Worm (Caenorhabditis elegans) whole organism, L4 larva: ENCODE data around the gene fli-1.
A peak's percentile ranks its signal among the peaks of the same experiment; 100 is the strongest.

Experiments used
- D1046.2 ChIP-seq: fragments of 200-800 bp; sonication (Bioruptor generic); IDR thresholded peaks from 2 replicates; pipeline ENCODE4 v1.3.6; 2022; ENCODE audit warnings: missing genetic modification characterization, missing compliant biosample characterization
- F10B5.3 ChIP-seq: sonication (generic microtip); optimal IDR thresholded peaks from 2 replicates; lab custom pipeline; 2016; ENCODE audit warnings: mild to moderate bottlenecking, missing genetic modification characterization, missing compliant biosample characterization
- R02D3.7 ChIP-seq: fragments of 150-350 bp; sonication (generic microtip); optimal IDR thresholded peaks from 3 replicates; lab custom pipeline; 2014; ENCODE audit warnings: missing biosample characterization, missing genetic modification characterization
- T20F7.1 ChIP-seq: fragments of 200-800 bp; sonication (Bioruptor generic); optimal IDR thresholded peaks from 2 replicates; lab custom pipeline; 2018; ENCODE audit warnings: mild to moderate bottlenecking, missing genetic modification characterization, missing compliant biosample characterization
- T26A8.4 ChIP-seq: fragments of 200-800 bp; sonication (Bioruptor generic); IDR thresholded peaks from 2 replicates; pipeline ENCODE4 v1.3.6; 2022; ENCODE audit warnings: missing genetic modification characterization, missing compliant biosample characterization
- Y48G9A.11 ChIP-seq: fragments of 200-800 bp; sonication (Bioruptor generic); IDR thresholded peaks from 2 replicates; pipeline ENCODE4 v1.3.6; 2022; ENCODE audit warnings: missing genetic modification reagents, missing genetic modification characterization, missing compliant biosample characterization
- Y5F2A.4 ChIP-seq: fragments of 200-800 bp; sonication (Bioruptor generic); optimal IDR thresholded peaks from 2 replicates; lab custom pipeline; 2018; ENCODE audit warnings: mild to moderate bottlenecking, missing genetic modification characterization, missing compliant biosample characterization
- Y75B8A.6 ChIP-seq: fragments of 200-800 bp; sonication (Bioruptor generic); IDR thresholded peaks from 2 replicates; pipeline ENCODE4 v1.3.6; 2022; ENCODE audit warnings: missing genetic modification reagents, missing genetic modification characterization, missing compliant biosample characterization
- ama-1 ChIP-seq: fragments of 150-350 bp; optimal IDR thresholded peaks from 2 replicates; lab custom pipeline; 2014; ENCODE audit warnings: inconsistent platforms, mixed read lengths
- arid-1 ChIP-seq: fragments of 200-800 bp; sonication (Bioruptor generic); conservative IDR thresholded peaks from 2 replicates; pipeline ENCODE4 v1.3.6; 2022; ENCODE audit warnings: missing genetic modification reagents, missing genetic modification characterization, missing compliant biosample characterization
- attf-4 ChIP-seq: sonication (generic microtip); optimal IDR thresholded peaks from 3 replicates; lab custom pipeline; 2017; ENCODE audit warnings: missing biosample characterization, missing genetic modification characterization
- ceh-28 ChIP-seq: fragments of 150-350 bp; optimal IDR thresholded peaks from 2 replicates; lab custom pipeline; 2014; ENCODE audit warnings: missing biosample characterization, missing genetic modification reagents, missing genetic modification characterization
- ceh-44 ChIP-seq: fragments of 200-800 bp; sonication (Bioruptor generic); IDR thresholded peaks from 2 replicates; pipeline ENCODE4 v1.3.6; 2022; ENCODE audit warnings: missing genetic modification reagents, missing genetic modification characterization, missing compliant biosample characterization
- ceh-82 ChIP-seq: sonication (generic microtip); optimal IDR thresholded peaks from 2 replicates; lab custom pipeline; 2017; ENCODE audit warnings: missing biosample characterization, missing genetic modification characterization
- ctbp-1 ChIP-seq: fragments of 200-800 bp; sonication (Bioruptor generic); IDR thresholded peaks from 2 replicates; pipeline ENCODE4 v1.3.6; 2022; ENCODE audit warnings: missing genetic modification reagents, missing genetic modification characterization, missing compliant biosample characterization
- daf-12 ChIP-seq: fragments of 150-350 bp; optimal IDR thresholded peaks from 2 replicates; lab custom pipeline; 2014; ENCODE audit warnings: missing biosample characterization, missing genetic modification reagents, missing genetic modification characterization
- daf-16 ChIP-seq, 3 experiments: sonication (generic microtip); optimal IDR thresholded peaks; 2 replicates each; lab custom pipeline; 2016 to 2017; ENCODE audit warnings: missing genetic modification characterization in 3 of 3, missing genetic modification reagents in 3 of 3, mild to moderate bottlenecking in 2 of 3, missing compliant biosample characterization in 2 of 3, missing biosample characterization in 1 of 3, moderate library complexity in 1 of 3
- daf-8 ChIP-seq: fragments of 200-800 bp; sonication (Bioruptor generic); IDR thresholded peaks from 2 replicates; pipeline ENCODE4 v1.3.6; 2022; ENCODE audit warnings: missing genetic modification characterization, missing compliant biosample characterization
- dmd-6 ChIP-seq: fragments of 200-800 bp; sonication (Bioruptor generic); IDR thresholded peaks from 2 replicates; pipeline ENCODE4 v1.3.6; 2022; ENCODE audit warnings: missing genetic modification reagents, missing genetic modification characterization, missing compliant biosample characterization
- dpl-1 ChIP-seq: fragments of 150-350 bp; optimal IDR thresholded peaks from 2 replicates; lab custom pipeline; 2014; ENCODE audit warnings: missing biosample characterization, missing genetic modification reagents, missing genetic modification characterization
- duxl-1 ChIP-seq: sonication (generic microtip); optimal IDR thresholded peaks from 2 replicates; lab custom pipeline; 2016; ENCODE audit warnings: mild to moderate bottlenecking, missing genetic modification characterization, moderate library complexity, missing compliant biosample characterization; ENCODE audit not compliant: poor library complexity
- fkh-10 ChIP-seq: fragments of 150-350 bp; optimal IDR thresholded peaks from 2 replicates; lab custom pipeline; 2014; ENCODE audit warnings: missing biosample characterization, missing genetic modification reagents, missing genetic modification characterization
- hlh-11 ChIP-seq: fragments of 200-800 bp; sonication (Bioruptor generic); optimal IDR thresholded peaks from 2 replicates; lab custom pipeline; 2018; ENCODE audit warnings: mild to moderate bottlenecking, missing genetic modification characterization, missing compliant biosample characterization
- hlh-30 ChIP-seq: sonication (generic microtip); optimal IDR thresholded peaks from 2 replicates; lab custom pipeline; 2017; ENCODE audit warnings: antibody characterized with exemption, mild to moderate bottlenecking, missing genetic modification characterization, missing compliant biosample characterization; ENCODE audit not compliant: insufficient read depth
- jun-1 ChIP-seq: fragments of 150-350 bp; optimal IDR thresholded peaks from 2 replicates; lab custom pipeline; 2014; ENCODE audit warnings: missing biosample characterization, missing genetic modification reagents, missing genetic modification characterization
- lin-15B ChIP-seq: fragments of 150-350 bp; sonication (generic microtip); optimal IDR thresholded peaks from 3 replicates; lab custom pipeline; 2014; ENCODE audit warnings: missing biosample characterization, missing genetic modification characterization
- lin-38 ChIP-seq: fragments of 200-800 bp; sonication (Bioruptor generic); IDR thresholded peaks from 2 replicates; pipeline ENCODE4 v1.3.6; 2022; ENCODE audit warnings: missing genetic modification reagents, missing genetic modification characterization, missing compliant biosample characterization
- lir-3 ChIP-seq: sonication (generic microtip); optimal IDR thresholded peaks from 2 replicates; lab custom pipeline; 2016; ENCODE audit warnings: mild to moderate bottlenecking, missing genetic modification characterization, missing compliant biosample characterization
- lsy-2 ChIP-seq, 2 experiments: fragments of 150-350 bp in 1 of 2; sonication (generic microtip) in 1 of 2; optimal IDR thresholded peaks; 2 replicates each; lab custom pipeline; 2014 to 2017; ENCODE audit warnings: missing biosample characterization in 2 of 2, missing genetic modification characterization in 2 of 2
- madf-5 ChIP-seq, 2 experiments: fragments of 200-800 bp; sonication (Bioruptor generic); IDR thresholded peaks; 2 replicates each; pipeline ENCODE4 v1.3.6; 2022; ENCODE audit warnings: missing compliant biosample characterization in 2 of 2, missing genetic modification characterization in 2 of 2
- mdl-1 ChIP-seq, 2 experiments: fragments of 150-350 bp in 1 of 2; sonication (generic microtip) in 1 of 2; optimal IDR thresholded peaks; 2 replicates each; lab custom pipeline; 2014 to 2017; ENCODE audit warnings: missing biosample characterization in 2 of 2, missing genetic modification characterization in 2 of 2
- mdt-29 ChIP-seq: fragments of 200-800 bp; sonication (Bioruptor generic); IDR thresholded peaks from 2 replicates; pipeline ENCODE4 v1.3.6; 2022; ENCODE audit warnings: missing genetic modification reagents, missing genetic modification characterization, missing compliant biosample characterization
- nhr-10 ChIP-seq: fragments of 150-350 bp; optimal IDR thresholded peaks from 2 replicates; lab custom pipeline; 2014; ENCODE audit warnings: missing biosample characterization, missing genetic modification characterization
- nhr-111 ChIP-seq: fragments of 200-800 bp; sonication (Bioruptor generic); optimal IDR thresholded peaks from 2 replicates; lab custom pipeline; 2018; ENCODE audit warnings: mild to moderate bottlenecking, missing genetic modification characterization, missing compliant biosample characterization
- nhr-28 ChIP-seq: fragments of 150-350 bp; optimal IDR thresholded peaks from 2 replicates; lab custom pipeline; 2014; ENCODE audit warnings: missing biosample characterization, missing genetic modification characterization
- nhr-6 ChIP-seq: fragments of 150-350 bp; optimal IDR thresholded peaks from 2 replicates; lab custom pipeline; 2014; ENCODE audit warnings: missing biosample characterization, missing genetic modification characterization
- nhr-77 ChIP-seq: fragments of 150-350 bp; optimal IDR thresholded peaks from 2 replicates; lab custom pipeline; 2014; ENCODE audit warnings: missing biosample characterization, missing genetic modification characterization
- pha-4 ChIP-seq, 2 experiments: fragments of 150-350 bp in 1 of 2; fragments of 200-800 bp in 1 of 2; sonication (Bioruptor generic) in 1 of 2; IDR thresholded peaks in 1 of 2; optimal IDR thresholded peaks in 1 of 2; 2 replicates each; pipeline versions ENCODE4 v1.3.6 to Lab custom; 2014 to 2022; ENCODE audit warnings: missing genetic modification characterization in 2 of 2, missing genetic modification reagents in 2 of 2, missing biosample characterization in 1 of 2, missing compliant biosample characterization in 1 of 2
- pqm-1 ChIP-seq: sonication (generic microtip); optimal IDR thresholded peaks from 2 replicates; lab custom pipeline; 2017; ENCODE audit warnings: missing biosample characterization, missing genetic modification characterization
- saeg-2 ChIP-seq: fragments of 200-800 bp; sonication (Bioruptor generic); IDR thresholded peaks from 2 replicates; pipeline ENCODE4 v1.3.6; 2022; ENCODE audit warnings: missing genetic modification reagents, missing genetic modification characterization, missing compliant biosample characterization
- sdz-12 ChIP-seq: fragments of 200-800 bp; sonication (Bioruptor generic); optimal IDR thresholded peaks from 2 replicates; lab custom pipeline; 2018; ENCODE audit warnings: mild to moderate bottlenecking, missing genetic modification characterization, missing compliant biosample characterization
- skn-1 ChIP-seq: fragments of 150-350 bp; optimal IDR thresholded peaks from 2 replicates; lab custom pipeline; 2014; ENCODE audit warnings: missing biosample characterization, missing genetic modification characterization
- snpc-1.2 ChIP-seq: fragments of 200-800 bp; sonication (Bioruptor generic); IDR thresholded peaks from 2 replicates; pipeline ENCODE4 v1.3.6; 2022; ENCODE audit warnings: missing genetic modification reagents, missing genetic modification characterization, missing compliant biosample characterization
- snpc-4 ChIP-seq: fragments of 150-350 bp; optimal IDR thresholded peaks from 2 replicates; lab custom pipeline; 2014; ENCODE audit warnings: missing biosample characterization, missing genetic modification characterization
- tag-97 ChIP-seq: fragments of 200-800 bp; sonication (Bioruptor generic); IDR thresholded peaks from 2 replicates; pipeline ENCODE4 v1.3.6; 2022; ENCODE audit warnings: missing genetic modification characterization, missing compliant biosample characterization
- unc-130 ChIP-seq: sonication (generic microtip); optimal IDR thresholded peaks from 2 replicates; lab custom pipeline; 2016; ENCODE audit warnings: missing genetic modification reagents, missing genetic modification characterization, missing compliant biosample characterization
- vab-7 ChIP-seq: fragments of 200-800 bp; sonication (Bioruptor generic); IDR thresholded peaks from 2 replicates; pipeline ENCODE4 v1.3.6; 2022; ENCODE audit warnings: missing genetic modification reagents, missing genetic modification characterization, missing compliant biosample characterization
- zfp-3 ChIP-seq: fragments of 200-800 bp; sonication (Bioruptor generic); conservative IDR thresholded peaks from 2 replicates; pipeline ENCODE4 v1.3.6; 2022; ENCODE audit warnings: missing genetic modification reagents, missing genetic modification characterization, missing compliant biosample characterization
- ztf-11 ChIP-seq: fragments of 150-350 bp; optimal IDR thresholded peaks from 2 replicates; lab custom pipeline; 2014; ENCODE audit warnings: missing biosample characterization, missing genetic modification characterization
- ztf-7 ChIP-seq: fragments of 150-350 bp; optimal IDR thresholded peaks from 2 replicates; lab custom pipeline; 2014; ENCODE audit warnings: missing biosample characterization, missing genetic modification characterization

fli-1 gene

ce11 chrIII:8639188-8639795 lies 44.2 kb downstream of the fli-1 start, which contains the start of gene fip-1:
Gene fip-1, plus strand, starts transcription at chrIII:8639745.
- no peak for TF ChIP-seq saeg-2 (GFP tag; lab: Robert Waterston, UW)
- no peak for TF ChIP-seq mdl-1 (tag; optimal IDR thresholded peaks at IDR 0.05; lab: Kevin White, UChicago)
- peak; percentile 23; the same call in 1 of the 2 replicates for TF ChIP-seq dmd-6 (GFP tag; lab: Robert Waterston, UW)
- TF ChIP-seq daf-12 (tag; lab: Kevin White, UChicago) = no peak
- TF ChIP-seq Y75B8A.6 (GFP tag; lab: Robert Waterston, UW) = no peak
- TF ChIP-seq Y5F2A.4 = no peak
- no peak for TF ChIP-seq sdz-12 (GFP tag; lab: Kevin White, UChicago)
- TF ChIP-seq tag-97 (GFP tag; lab: Robert Waterston, UW) = no peak
- no peak for TF ChIP-seq F10B5.3 (tag; lab: Kevin White, UChicago)
- TF ChIP-seq T26A8.4 = no peak
- no peak; the same call in none of the 2 replicates for TF ChIP-seq Y48G9A.11 (GFP tag; lab: Robert Waterston, UW)
- 0 out of 2 replicates have a peak, but pooled peaks have one; percentile 40 for TF ChIP-seq zfp-3 (GFP tag; lab: Robert Waterston, UW)
- no peak for TF ChIP-seq ztf-11
- no peak for TF ChIP-seq ama-1
- no peak for TF ChIP-seq dpl-1 (GFP tag; lab: Kevin White, UChicago)
- TF ChIP-seq ceh-82 (tag; lab: Kevin White, UChicago) = no peak
- TF ChIP-seq snpc-1.2 = peak; percentile 59
- TF ChIP-seq daf-16 (GFP tag; optimal IDR thresholded peaks at IDR 0.05; lab: Kevin White, UChicago) = peak in 1 of 2 experiments; percentile 77
- TF ChIP-seq daf-16 (tag; optimal IDR thresholded peaks at IDR 0.05; lab: Kevin White, UChicago) = peak; percentile 57
- TF ChIP-seq snpc-4 (tag; lab: Kevin White, UChicago) = no peak
- no peak for TF ChIP-seq attf-4 (tag; lab: Kevin White, UChicago)
- no peak for TF ChIP-seq lin-15B
- no peak for TF ChIP-seq nhr-28 (tag; lab: Kevin White, UChicago)
- TF ChIP-seq ctbp-1 (GFP tag; lab: Robert Waterston, UW) = 0 out of 2 replicates have a peak, but pooled peaks have one; percentile 39
- TF ChIP-seq lin-38 (GFP tag; lab: Robert Waterston, UW) = peak; percentile 73
- TF ChIP-seq fkh-10 = no peak
- peak; percentile 41 for TF ChIP-seq hlh-30 (tag; lab: Kevin White, UChicago)
- TF ChIP-seq lir-3 = peak; percentile 5
- peak; percentile 72 for TF ChIP-seq arid-1 (GFP tag; lab: Robert Waterston, UW)
- peak; percentile 80 for TF ChIP-seq pha-4 (GFP tag; IDR thresholded peaks at IDR 0.05; lab: Robert Waterston, UW)
- no peak for TF ChIP-seq pha-4 (tag; optimal IDR thresholded peaks at IDR 0.05; lab: Kevin White, UChicago)
- no peak for TF ChIP-seq skn-1 (tag; lab: Kevin White, UChicago)
- TF ChIP-seq lsy-2 (tag; optimal IDR thresholded peaks at IDR 0.05; lab: Kevin White, UChicago) = no peak
- TF ChIP-seq mdt-29 (GFP tag; lab: Robert Waterston, UW) = no peak
- no peak for TF ChIP-seq nhr-6 (tag; lab: Kevin White, UChicago)
- no peak for TF ChIP-seq jun-1 (tag; lab: Kevin White, UChicago)
- TF ChIP-seq vab-7 = peak; percentile 81
- no peak for TF ChIP-seq T20F7.1
- 0 out of 2 replicates have a peak, but pooled peaks have one; percentile 70 for TF ChIP-seq D1046.2 (GFP tag; lab: Robert Waterston, UW)
- no peak for TF ChIP-seq nhr-111 (GFP tag; lab: Kevin White, UChicago)
- TF ChIP-seq nhr-10 (tag; lab: Kevin White, UChicago) = no peak
- 0 out of 2 replicates have a peak, but pooled peaks have one; percentile 49 for TF ChIP-seq ceh-44 (GFP tag; lab: Robert Waterston, UW)
- no peak for TF ChIP-seq R02D3.7 (tag; lab: Kevin White, UChicago)
- peak; percentile 40 to 69; a peak in 1 of 4 replicates for TF ChIP-seq madf-5 (GFP tag; IDR thresholded peaks at IDR 0.05; lab: Robert Waterston, UW)
- TF ChIP-seq ceh-28 (tag; lab: Kevin White, UChicago) = no peak
- no peak for TF ChIP-seq pqm-1 (tag; lab: Kevin White, UChicago)
- peak; percentile 66 for TF ChIP-seq duxl-1 (tag; lab: Kevin White, UChicago)
- no peak for TF ChIP-seq ztf-7 (tag; lab: Kevin White, UChicago)
- TF ChIP-seq nhr-77 (tag; lab: Kevin White, UChicago) = no peak
- TF ChIP-seq daf-8 (GFP tag; lab: Robert Waterston, UW) = no peak
- TF ChIP-seq hlh-11 (tag; lab: Kevin White, UChicago) = no peak
- TF ChIP-seq unc-130 (GFP tag; lab: Kevin White, UChicago) = peak; percentile 33
